Fruit fly (Drosophila melanogaster) whole organism, embryonic: Measurements from ENCODE around the gene IFT52.

ENCODE experiments used
- Abd-B ChIP-seq: fragments of 200-800 bp; sonication (Bioruptor generic); optimal IDR thresholded peaks from 2 replicates; lab custom pipeline; 2018; ENCODE audit warnings: missing biosample characterization, mild to moderate bottlenecking, missing genetic modification characterization, moderate library complexity
- Ada2b ChIP-seq: fragments of 200-800 bp; sonication (Bioruptor generic); IDR thresholded peaks from 2 replicates; pipeline ENCODE4 v1.3.6; 2022; ENCODE audit warnings: missing biosample characterization, missing genetic modification characterization
- Awh ChIP-seq: fragments of 200-800 bp; sonication (Bioruptor generic); IDR thresholded peaks from 2 replicates; pipeline ENCODE4, ENCODE4 v1.3.6; 2022; ENCODE audit warnings: missing biosample characterization, missing genetic modification characterization
- B-H1 ChIP-seq: fragments of 200-800 bp; sonication (Bioruptor generic); IDR thresholded peaks from 3 replicates; pipeline ENCODE4 v1.3.6; 2022; ENCODE audit warnings: missing biosample characterization, missing genetic modification characterization
- CG10267 ChIP-seq: fragments of 200-800 bp; sonication (Bioruptor generic); optimal IDR thresholded peaks from 2 replicates; lab custom pipeline; 2018; ENCODE audit warnings: missing biosample characterization, mild to moderate bottlenecking, missing genetic modification characterization, moderate library complexity
- CG13894 ChIP-seq: fragments of 200-800 bp; sonication (Bioruptor generic); optimal IDR thresholded peaks from 3 replicates; lab custom pipeline; 2018; ENCODE audit warnings: missing biosample characterization, mild to moderate bottlenecking, missing genetic modification characterization, moderate library complexity
- CG16813 ChIP-seq: fragments of 200-800 bp; sonication (Bioruptor generic); IDR thresholded peaks from 3 replicates; pipeline ENCODE4 v1.3.6; 2022; ENCODE audit warnings: missing biosample characterization, missing genetic modification characterization; ENCODE audit not compliant: partially characterized antibody
- CG17568 ChIP-seq: fragments of 200-800 bp; sonication (Bioruptor generic); optimal IDR thresholded peaks from 2 replicates; lab custom pipeline; 2018; ENCODE audit warnings: missing biosample characterization, mild to moderate bottlenecking, missing genetic modification characterization, moderate library complexity
- CG17612 ChIP-seq: fragments of 200-800 bp; sonication (Bioruptor generic); IDR thresholded peaks from 2 replicates; pipeline ENCODE4 v1.3.6; 2022; ENCODE audit warnings: missing biosample characterization, missing genetic modification characterization
- CG17829 ChIP-seq: fragments of 200-800 bp; optimal IDR thresholded peaks from 2 replicates; lab custom pipeline; 2019; ENCODE audit warnings: missing biosample characterization, mild to moderate bottlenecking, missing genetic modification characterization, moderate library complexity
- CG18011 ChIP-seq: fragments of 200-800 bp; sonication (Bioruptor generic); optimal IDR thresholded peaks from 2 replicates; lab custom pipeline; 2017; ENCODE audit warnings: missing biosample characterization, missing genetic modification characterization, mild to moderate bottlenecking, moderate library complexity, missing genotype
- CG18476 ChIP-seq: fragments of 200-800 bp; sonication (Bioruptor generic); optimal IDR thresholded peaks from 2 replicates; lab custom pipeline; 2016; ENCODE audit warnings: missing biosample characterization, mild to moderate bottlenecking, missing genetic modification characterization
- CG2129 ChIP-seq: fragments of 200-800 bp; sonication (Bioruptor generic); IDR thresholded peaks from 2 replicates; pipeline ENCODE4 v1.3.6; 2022; ENCODE audit warnings: missing biosample characterization, missing genetic modification characterization; ENCODE audit not compliant: partially characterized antibody
- CG2202 ChIP-seq: fragments of 200-800 bp; sonication (Bioruptor generic); optimal IDR thresholded peaks from 2 replicates; lab custom pipeline; 2018; ENCODE audit warnings: missing biosample characterization, mild to moderate bottlenecking, missing genetic modification characterization
- CG2875 ChIP-seq: fragments of 200-800 bp; sonication (Bioruptor generic); optimal IDR thresholded peaks from 2 replicates; lab custom pipeline; 2017; ENCODE audit warnings: missing biosample characterization, mild to moderate bottlenecking, missing genetic modification characterization, missing genetic modification reagents
- CG31388 ChIP-seq: fragments of 200-800 bp; sonication (Bioruptor generic); optimal IDR thresholded peaks from 2 replicates; lab custom pipeline; 2016; ENCODE audit warnings: missing biosample characterization, missing genetic modification characterization
- CG42726 ChIP-seq: fragments of 200-800 bp; sonication (Bioruptor generic); IDR thresholded peaks from 2 replicates; pipeline ENCODE4 v1.3.6; 2022; ENCODE audit warnings: missing biosample characterization, missing genetic modification characterization; ENCODE audit not compliant: partially characterized antibody
- CG4617 ChIP-seq: fragments of 200-800 bp; sonication (Bioruptor generic); optimal IDR thresholded peaks from 3 replicates; lab custom pipeline; 2016; ENCODE audit warnings: missing biosample characterization, missing genetic modification characterization, borderline replicate concordance
- CG5180 ChIP-seq: fragments of 200-800 bp; sonication (Bioruptor generic); optimal IDR thresholded peaks from 3 replicates; lab custom pipeline; 2017; ENCODE audit warnings: missing biosample characterization, missing genetic modification characterization, mild to moderate bottlenecking, moderate library complexity, missing genetic modification reagents
- CG6254 ChIP-seq: fragments of 200-800 bp; sonication (Bioruptor generic); optimal IDR thresholded peaks from 3 replicates; lab custom pipeline; 2017; ENCODE audit warnings: mild to moderate bottlenecking, missing biosample characterization, missing genetic modification reagents, missing genetic modification characterization
- CG7556 ChIP-seq: fragments of 200-800 bp; sonication (Bioruptor generic); optimal IDR thresholded peaks from 2 replicates; lab custom pipeline; 2017; ENCODE audit warnings: missing biosample characterization, mild to moderate bottlenecking, missing genetic modification characterization
- CG8944 ChIP-seq: fragments of 200-800 bp; sonication (Bioruptor generic); optimal IDR thresholded peaks from 3 replicates; lab custom pipeline; 2016; ENCODE audit warnings: missing biosample characterization, missing genetic modification characterization
- Doc3 ChIP-seq: fragments of 200-800 bp; sonication (Bioruptor generic); IDR thresholded peaks from 3 replicates; pipeline ENCODE4 v1.3.6; 2022; ENCODE audit warnings: missing biosample characterization, missing genetic modification characterization; ENCODE audit not compliant: partially characterized antibody
- Gug ChIP-seq: fragments of 200-800 bp; sonication (Bioruptor generic); IDR thresholded peaks from 4 replicates; pipeline ENCODE4 v1.3.6; 2022; ENCODE audit warnings: missing biosample characterization, missing genetic modification characterization
- H15 ChIP-seq: fragments of 200-800 bp; sonication (Bioruptor generic); IDR thresholded peaks from 3 replicates; pipeline ENCODE4 v1.3.6; 2022; ENCODE audit warnings: missing biosample characterization, missing genetic modification characterization
- Hey ChIP-seq: fragments of 200-800 bp; sonication (Bioruptor generic); optimal IDR thresholded peaks from 3 replicates; lab custom pipeline; 2018; ENCODE audit warnings: missing biosample characterization, mild to moderate bottlenecking, missing genetic modification characterization
- Lpt ChIP-seq: fragments of >200 bp; optimal IDR thresholded peaks from 2 replicates; lab custom pipeline; 2018; ENCODE audit warnings: missing biosample characterization, missing genetic modification characterization
- Mes4 ChIP-seq: fragments of 200-800 bp; sonication (Bioruptor generic); optimal IDR thresholded peaks from 2 replicates; lab custom pipeline; 2016; ENCODE audit warnings: missing biosample characterization, missing genetic modification characterization
- Opbp ChIP-seq: fragments of 200-800 bp; sonication (Bioruptor generic); IDR thresholded peaks from 3 replicates; pipeline ENCODE4 v1.3.6; 2022; ENCODE audit warnings: missing biosample characterization, missing genetic modification characterization; ENCODE audit not compliant: partially characterized antibody
- Stat92E ChIP-seq, 3 experiments: fragments of >200 bp in 2 of 3; fragments of 200-800 bp in 1 of 3; sonication (Bioruptor generic) in 1 of 3; optimal IDR thresholded peaks; 2 replicates each; lab custom pipeline; 2017 to 2019; ENCODE audit warnings: missing biosample characterization in 3 of 3, missing genetic modification characterization in 3 of 3, mild to moderate bottlenecking in 1 of 3, moderate library complexity in 1 of 3
- Usf ChIP-seq: fragments of 200-800 bp; sonication (Bioruptor generic); optimal IDR thresholded peaks from 2 replicates; lab custom pipeline; 2017; ENCODE audit warnings: missing genotype, missing biosample characterization, missing genetic modification characterization
- az2 ChIP-seq: fragments of 200-800 bp; sonication (Bioruptor generic); optimal IDR thresholded peaks from 3 replicates; lab custom pipeline; 2016; ENCODE audit warnings: missing biosample characterization, missing genetic modification characterization
- bbx ChIP-seq: fragments of 200-800 bp; sonication (Bioruptor generic); IDR thresholded peaks from 2 replicates; pipeline ENCODE4 v1.3.6; 2022; ENCODE audit warnings: missing biosample characterization, missing genetic modification characterization; ENCODE audit not compliant: partially characterized antibody
- bcd ChIP-seq: fragments of 200-800 bp; sonication (Bioruptor generic); optimal IDR thresholded peaks from 2 replicates; lab custom pipeline; 2017; ENCODE audit warnings: missing biosample characterization, mild to moderate bottlenecking, missing genetic modification characterization
- bowl ChIP-seq: fragments of 200-800 bp; sonication (Bioruptor generic); IDR thresholded peaks from 2 replicates; pipeline ENCODE4 v1.3.6; 2022; ENCODE audit warnings: missing biosample characterization, missing genetic modification characterization
- ci ChIP-seq: fragments of 200-800 bp; sonication (Bioruptor generic); IDR thresholded peaks from 3 replicates; pipeline ENCODE4 v1.3.6; 2022; ENCODE audit warnings: missing biosample characterization, missing genetic modification characterization
- ftz-f1 ChIP-seq: fragments of 200-800 bp; sonication (Bioruptor generic); optimal IDR thresholded peaks from 2 replicates; lab custom pipeline; 2016; ENCODE audit warnings: missing biosample characterization, missing genetic modification characterization
- grn ChIP-seq: fragments of 200-800 bp; sonication (Bioruptor generic); optimal IDR thresholded peaks from 3 replicates; lab custom pipeline; 2017; ENCODE audit warnings: missing biosample characterization, missing genetic modification characterization
- gsb-n ChIP-seq: fragments of 200-800 bp; sonication (Bioruptor generic); optimal IDR thresholded peaks from 3 replicates; lab custom pipeline; 2018; ENCODE audit warnings: missing biosample characterization, mild to moderate bottlenecking, missing genetic modification characterization
- hth ChIP-seq: fragments of >200 bp; optimal IDR thresholded peaks from 2 replicates; lab custom pipeline; 2017; ENCODE audit warnings: inconsistent platforms
- jing ChIP-seq: fragments of 200-800 bp; sonication (Bioruptor generic); optimal IDR thresholded peaks from 2 replicates; lab custom pipeline; 2018; ENCODE audit warnings: missing biosample characterization, mild to moderate bottlenecking, missing genetic modification characterization
- ken ChIP-seq: fragments of 200-800 bp; sonication (Bioruptor generic); IDR thresholded peaks from 3 replicates; pipeline ENCODE4 v1.3.6; 2022; ENCODE audit warnings: missing biosample characterization, missing genetic modification characterization
- mld ChIP-seq: fragments of 200-800 bp; sonication (Bioruptor generic); IDR thresholded peaks from 3 replicates; pipeline ENCODE4 v1.3.6; 2022; ENCODE audit warnings: missing biosample characterization, missing genetic modification characterization; ENCODE audit not compliant: partially characterized antibody
- nau ChIP-seq: fragments of 200-800 bp; sonication (Bioruptor generic); optimal IDR thresholded peaks from 3 replicates; lab custom pipeline; 2017; ENCODE audit warnings: missing biosample characterization, mild to moderate bottlenecking, missing genetic modification characterization, missing genetic modification reagents
- nerfin-2 ChIP-seq: fragments of 200-800 bp; sonication (Bioruptor generic); IDR thresholded peaks from 2 replicates; pipeline ENCODE4 v1.3.6; 2022; ENCODE audit warnings: missing biosample characterization, missing genetic modification characterization; ENCODE audit not compliant: partially characterized antibody
- ro ChIP-seq: fragments of 200-800 bp; sonication (Bioruptor generic); IDR thresholded peaks from 2 replicates; pipeline ENCODE4 v1.3.6; 2022; ENCODE audit warnings: missing biosample characterization, missing genetic modification characterization
- run ChIP-seq: fragments of 200-800 bp; sonication (Bioruptor generic); optimal IDR thresholded peaks from 3 replicates; lab custom pipeline; 2018; ENCODE audit warnings: missing biosample characterization, mild to moderate bottlenecking, missing genetic modification characterization
- shn ChIP-seq: fragments of 200-800 bp; sonication (Bioruptor generic); optimal IDR thresholded peaks from 3 replicates; lab custom pipeline; 2016; ENCODE audit warnings: missing biosample characterization, missing genetic modification characterization
- sna ChIP-seq: fragments of 200-800 bp; sonication (Bioruptor generic); IDR thresholded peaks from 2 replicates; pipeline ENCODE4 v1.3.6; 2022; ENCODE audit warnings: missing biosample characterization, missing genetic modification characterization; ENCODE audit not compliant: partially characterized antibody

The IFT52 gene

DNA sequence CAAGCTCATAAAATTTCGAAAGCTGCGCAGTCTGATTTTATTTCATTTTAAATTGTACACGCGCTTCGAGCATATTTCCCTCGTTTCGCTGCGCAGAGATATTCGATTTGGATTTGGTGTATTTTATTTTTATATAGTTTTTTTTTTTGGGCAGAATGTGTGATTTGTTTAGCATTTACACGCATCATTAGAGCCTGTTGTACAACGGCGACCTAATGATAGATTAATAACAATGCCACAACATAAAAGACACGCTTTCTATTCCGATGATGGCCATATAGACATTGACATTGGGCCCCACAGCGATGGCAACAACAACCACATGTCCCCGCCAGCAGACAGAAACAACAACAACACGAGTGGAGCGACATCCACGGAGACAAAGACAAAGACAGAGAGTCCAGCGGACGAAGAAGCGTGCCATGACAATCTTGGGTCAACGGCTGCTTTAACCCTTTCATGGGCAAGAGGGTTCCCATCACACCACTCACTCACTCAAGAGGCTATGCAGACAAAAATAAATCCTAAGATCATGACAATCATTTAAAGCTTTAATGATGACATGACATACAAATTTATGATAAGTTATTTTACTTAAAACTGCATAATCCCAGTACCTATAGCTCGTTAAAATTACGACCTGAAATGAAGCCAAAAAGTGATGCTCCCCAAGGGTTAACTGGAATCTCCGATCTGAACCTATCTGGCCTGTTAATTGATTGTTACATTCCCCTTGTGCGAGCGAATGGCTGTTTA, 4.1 kb downstream of the IFT52 start (continued):
- TF ChIP-seq Mes4 (GFP tag; lab: Kevin White, UChicago) (no peak), nau (GFP tag; lab: Kevin White, UChicago) (no peak), Opbp (GFP tag; lab: Robert Waterston, UW) (no peak), ftz-f1 (GFP tag; lab: Kevin White, UChicago) (peak; percentile 10), CG13894 (tag; lab: Kevin White, UChicago) (no peak), CG2202 (no peak), gsb-n (tag; lab: Kevin White, UChicago) (no peak), CG2129 (GFP tag; lab: Robert Waterston, UW) (no peak), Hey (tag; lab: Kevin White, UChicago) (no peak), Gug (GFP tag; lab: Robert Waterston, UW) (no peak), CG6254 (GFP tag; lab: Kevin White, UChicago) (no peak), CG2875 (GFP tag; lab: Kevin White, UChicago) (no peak), B-H1 (no peak), bcd (GFP tag; lab: Kevin White, UChicago) (no peak), CG8944 (no peak), az2 (GFP tag; lab: Kevin White, UChicago) (no peak), hth (lab: Kevin White, UChicago) (no peak), nerfin-2 (GFP tag; lab: Robert Waterston, UW) (no peak), CG10267 (tag; lab: Kevin White, UChicago) (peak; percentile 2), CG17829 (tag; lab: Kevin White, UChicago) (no peak), CG17568 (GFP tag; lab: Kevin White, UChicago) (no peak), CG4617 (no peak), bowl (no peak), Usf (no peak), sna (GFP tag; lab: Robert Waterston, UW) (no peak), shn (no peak), ci (no peak), CG18011 (GFP tag; lab: Kevin White, UChicago) (no peak), Ada2b (GFP tag; lab: Robert Waterston, UW) (no peak), Stat92E (GFP tag; optimal IDR thresholded peaks at IDR 0.05; lab: Kevin White, UChicago) (no peak), CG16813 (GFP tag; lab: Robert Waterston, UW) (no peak), Abd-B (peak; percentile 21), run (tag; lab: Kevin White, UChicago) (no peak), CG17612 (GFP tag; lab: Robert Waterston, UW) (no peak), CG42726 (no peak), jing (GFP tag; lab: Kevin White, UChicago) (peak; percentile 1), Doc3 (no peak), mld (no peak), Awh (GFP tag; lab: Robert Waterston, UW) (peak; percentile 77), CG31388 (no peak), Lpt (GFP tag; lab: Kevin White, UChicago) (no peak), CG7556 (no peak), ro (GFP tag; lab: Robert Waterston, UW) (no peak), bbx (no peak), ken (GFP tag; lab: Robert Waterston, UW) (peak; percentile 42; the same call in 1 of the 3 replicates), grn (GFP tag; lab: Kevin White, UChicago) (peak; percentile 68), CG18476 (no peak), H15 (GFP tag; lab: Robert Waterston, UW) (no peak), CG5180 (GFP tag; lab: Kevin White, UChicago) (no peak)
